Worm (Caenorhabditis elegans) whole organism, late embryonic: ENCODE results near the gene F01G10.5.

Experiments used
- ama-1 ChIP-seq: fragments of 150-350 bp; optimal IDR thresholded peaks from 2 replicates; lab custom pipeline; 2014
- ceh-14 ChIP-seq: sonication (generic microtip); optimal IDR thresholded peaks from 2 replicates; lab custom pipeline; 2016; ENCODE audit warnings: missing genotype, missing genetic modification characterization, missing compliant biosample characterization
- ceh-34 ChIP-seq: sonication (generic microtip); optimal IDR thresholded peaks from 2 replicates; lab custom pipeline; 2016; ENCODE audit warnings: mild to moderate bottlenecking, missing genetic modification characterization, missing compliant biosample characterization
- dmd-4 ChIP-seq: sonication (generic microtip); optimal IDR thresholded peaks from 2 replicates; lab custom pipeline; 2016; ENCODE audit warnings: borderline replicate concordance, missing genetic modification characterization, missing compliant biosample characterization
- elt-2 ChIP-seq: sonication (generic microtip); optimal IDR thresholded peaks from 2 replicates; lab custom pipeline; 2016; ENCODE audit warnings: missing genetic modification reagents, missing genetic modification characterization, missing compliant biosample characterization
- elt-4 ChIP-seq: sonication (generic microtip); optimal IDR thresholded peaks from 2 replicates; lab custom pipeline; 2016; ENCODE audit warnings: missing genetic modification characterization, missing compliant biosample characterization
- fkh-10 ChIP-seq: fragments of 150-350 bp; optimal IDR thresholded peaks from 2 replicates; lab custom pipeline; 2014; ENCODE audit warnings: missing biosample characterization, missing genetic modification reagents, missing genetic modification characterization
- hlh-13 ChIP-seq: fragments of 200-800 bp; sonication (Bioruptor generic); optimal IDR thresholded peaks from 2 replicates; lab custom pipeline; 2018; ENCODE audit warnings: mild to moderate bottlenecking, missing genetic modification characterization, missing compliant biosample characterization
- nfya-1 ChIP-seq: sonication (generic microtip); optimal IDR thresholded peaks from 2 replicates; lab custom pipeline; 2017; ENCODE audit warnings: missing genetic modification characterization, mild to moderate bottlenecking, missing compliant biosample characterization, antibody characterized with exemption, moderate library complexity
- pha-4 ChIP-seq: fragments of 150-350 bp; optimal IDR thresholded peaks from 2 replicates; lab custom pipeline; 2018; ENCODE audit warnings: missing biosample characterization, missing genetic modification reagents, missing genetic modification characterization
- unc-86 ChIP-seq: sonication (generic microtip); optimal IDR thresholded peaks from 2 replicates; lab custom pipeline; 2016; ENCODE audit warnings: missing genetic modification characterization, missing compliant biosample characterization

ce11 chrIV:10252350-10252792, 21.5 kb upstream of the F01G10.5 start:
- TF ChIP-seq ama-1, result no peak
- no peak for TF ChIP-seq elt-4 (tag; lab: Kevin White, UChicago)
- TF ChIP-seq fkh-10 (GFP tag; lab: Kevin White, UChicago), result no peak
- no peak for TF ChIP-seq hlh-13
- no peak for TF ChIP-seq dmd-4 (tag; lab: Kevin White, UChicago)
- TF ChIP-seq nfya-1, result peak; percentile 64
- no peak for TF ChIP-seq elt-2
- TF ChIP-seq pha-4 (tag; lab: Kevin White, UChicago), result no peak
- peak; percentile 2 for TF ChIP-seq ceh-34 (tag; lab: Kevin White, UChicago)
- no peak for TF ChIP-seq unc-86 (tag; lab: Kevin White, UChicago)
- no peak for TF ChIP-seq ceh-14 (tag; lab: Kevin White, UChicago)
